Worm (Caenorhabditis elegans): Measurements from ENCODE around the gene sptl-2.

Gene sptl-2

ce11 chrV:8016928-8017327 lies at the start of gene sptl-2:
sptl-2 (plus strand) TSS chrV:8017207.
- no peak for TF ChIP-seq pes-1 (GFP tag; IDR thresholded peaks at IDR 0.05)
- no peak for TF ChIP-seq ets-7 (tag; optimal IDR thresholded peaks at IDR 0.05)
- no peak for TF ChIP-seq ama-1 (optimal IDR thresholded peaks at IDR 0.05)
- no peak for TF ChIP-seq tbx-11 (GFP tag; IDR thresholded peaks at IDR 0.05)
- no peak for TF ChIP-seq hmg-4 (GFP tag; optimal IDR thresholded peaks at IDR 0.05)
- TF ChIP-seq aly-1 (tag; optimal IDR thresholded peaks at IDR 0.05), result no peak
- no peak for TF ChIP-seq B0310.2 (tag; optimal IDR thresholded peaks at IDR 0.05)
- no peak for TF ChIP-seq ceh-36 (tag; optimal IDR thresholded peaks at IDR 0.05)

ce11 chrV:7969107-7969506 lies 47.9 kb upstream of the sptl-2 start, which contains the start of gene che-7:
che-7 (minus strand) TSS chrV:7969207.
- TF ChIP-seq aly-1 (tag; optimal IDR thresholded peaks at IDR 0.05), result no peak
- TF ChIP-seq F13C5.2 (tag; optimal IDR thresholded peaks at IDR 0.05), result no peak
- no peak for TF ChIP-seq ets-7 (tag; optimal IDR thresholded peaks at IDR 0.05)
- no peak for TF ChIP-seq sea-1 (GFP tag; conservative IDR thresholded peaks at IDR 0.05)
- no peak for TF ChIP-seq tra-4 (tag; optimal IDR thresholded peaks at IDR 0.05)
- TF ChIP-seq tbx-37 (GFP tag; conservative IDR thresholded peaks at IDR 0.05), result no peak
- no peak for TF ChIP-seq hmbx-1 (tag; optimal IDR thresholded peaks at IDR 0.05)
- no peak for TF ChIP-seq hmg-4 (GFP tag; optimal IDR thresholded peaks at IDR 0.05)
- TF ChIP-seq hnd-1 (tag; optimal IDR thresholded peaks at IDR 0.05), result no peak

ce11 chrV:7970519-7970918 lies 46.5 kb upstream of the sptl-2 start:
- no peak for TF ChIP-seq ceh-13 (GFP tag; optimal IDR thresholded peaks at IDR 0.05)
- TF ChIP-seq F13C5.2 (tag; optimal IDR thresholded peaks at IDR 0.05), result no peak
- TF ChIP-seq hmg-4 (GFP tag; optimal IDR thresholded peaks at IDR 0.05), result no peak
- no peak for TF ChIP-seq tbx-37 (GFP tag; conservative IDR thresholded peaks at IDR 0.05)
- TF ChIP-seq aly-1 (tag; optimal IDR thresholded peaks at IDR 0.05), result no peak
- TF ChIP-seq tra-4 (tag; optimal IDR thresholded peaks at IDR 0.05), result no peak
- no peak for TF ChIP-seq ama-1 (optimal IDR thresholded peaks at IDR 0.05)
- no peak for TF ChIP-seq ceh-36 (tag; optimal IDR thresholded peaks at IDR 0.05)
- no peak for TF ChIP-seq tbx-11 (GFP tag; IDR thresholded peaks at IDR 0.05)
- TF ChIP-seq sea-1 (GFP tag; conservative IDR thresholded peaks at IDR 0.05), result no peak
- TF ChIP-seq hmbx-1 (tag; optimal IDR thresholded peaks at IDR 0.05), result no peak
- TF ChIP-seq hnd-1 (tag; optimal IDR thresholded peaks at IDR 0.05), result no peak
- TF ChIP-seq pes-1 (GFP tag; IDR thresholded peaks at IDR 0.05), result no peak
- no peak for TF ChIP-seq ets-7 (tag; optimal IDR thresholded peaks at IDR 0.05)
- no peak for TF ChIP-seq scrt-1 (GFP tag; IDR thresholded peaks at IDR 0.05)
- no peak for TF ChIP-seq B0310.2 (tag; optimal IDR thresholded peaks at IDR 0.05)
- no peak for TF ChIP-seq flt-1 (GFP tag; IDR thresholded peaks at IDR 0.05)

DNA sequence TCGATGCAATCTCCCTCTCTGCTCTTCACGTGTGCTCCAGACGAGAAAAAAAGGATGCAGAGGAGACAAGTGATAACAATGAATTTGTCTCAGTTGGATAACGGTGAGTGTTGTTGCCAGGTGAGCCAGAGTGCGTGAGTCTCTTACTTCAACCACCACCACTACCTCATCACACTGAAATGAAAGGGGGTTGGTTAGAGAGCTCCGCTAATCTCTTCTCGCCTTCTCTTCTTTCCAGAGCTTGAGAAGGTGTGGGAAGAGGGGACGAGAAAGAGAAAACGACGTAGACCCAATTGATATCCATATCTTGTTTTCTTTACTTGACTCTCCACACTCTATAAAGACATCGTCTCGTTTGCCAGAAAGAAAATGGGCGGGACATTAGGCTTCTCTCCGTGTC lies 45.6 kb upstream of the sptl-2 start:
- TF ChIP-seq hnd-1 (tag; optimal IDR thresholded peaks at IDR 0.05), result no peak
- TF ChIP-seq ama-1 (optimal IDR thresholded peaks at IDR 0.05), result no peak
- TF ChIP-seq F13C5.2 (tag; optimal IDR thresholded peaks at IDR 0.05), result no peak
- TF ChIP-seq hmbx-1 (tag; optimal IDR thresholded peaks at IDR 0.05), result no peak
- no peak for TF ChIP-seq ceh-36 (tag; optimal IDR thresholded peaks at IDR 0.05)
- no peak for TF ChIP-seq sea-1 (GFP tag; conservative IDR thresholded peaks at IDR 0.05)
- TF ChIP-seq ets-7 (tag; optimal IDR thresholded peaks at IDR 0.05), result no peak
- TF ChIP-seq ceh-13 (GFP tag; optimal IDR thresholded peaks at IDR 0.05), result no peak
- no peak for TF ChIP-seq scrt-1 (GFP tag; IDR thresholded peaks at IDR 0.05)
- no peak for TF ChIP-seq hmg-4 (GFP tag; optimal IDR thresholded peaks at IDR 0.05)
- no peak for TF ChIP-seq flt-1 (GFP tag; IDR thresholded peaks at IDR 0.05)

DNA sequence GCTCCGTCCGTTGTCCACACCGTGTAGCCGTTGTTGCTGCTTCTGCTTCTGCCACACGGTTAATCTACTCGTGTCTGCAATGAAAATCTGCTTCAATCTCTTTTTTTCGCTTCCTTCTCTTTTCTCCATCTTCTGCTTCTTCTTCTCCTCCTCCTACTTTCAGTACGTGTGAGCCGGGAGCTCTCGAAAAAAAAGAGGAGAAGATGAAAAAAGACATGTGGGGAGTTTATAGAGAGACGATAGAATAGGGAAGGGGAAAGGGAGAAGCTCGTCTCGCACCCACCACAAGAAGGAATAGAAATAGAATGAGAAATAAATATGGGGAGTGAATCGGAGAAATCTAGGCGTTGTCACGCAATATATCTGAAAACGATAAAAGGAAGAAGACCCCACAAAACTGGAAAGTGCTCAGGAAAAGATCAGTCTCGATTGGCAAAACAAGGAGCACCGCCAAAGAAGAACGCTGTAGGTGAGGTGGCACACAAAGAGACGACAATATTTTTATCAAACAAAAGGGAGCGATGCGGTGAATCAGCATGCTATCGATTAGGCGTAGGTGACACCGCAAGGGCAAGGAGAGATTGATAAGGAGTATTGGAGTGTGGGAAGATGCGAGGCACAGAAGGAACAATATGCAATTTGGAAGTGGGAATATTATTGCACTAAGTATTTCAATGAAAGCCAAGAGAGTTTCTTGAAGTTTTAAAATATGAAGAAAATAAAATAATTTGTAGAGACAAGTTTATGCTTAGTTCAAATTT lies 39.1 kb upstream of the sptl-2 start, which contains the start of gene let-413:
Gene let-413 (minus strand): TSS at position 76 of the 761 bp plus-strand sequence.
- TF ChIP-seq aly-1 (tag; optimal IDR thresholded peaks at IDR 0.05), result peak; percentile 21
- TF ChIP-seq ceh-13 (GFP tag; optimal IDR thresholded peaks at IDR 0.05), result no peak
- no peak for TF ChIP-seq tra-4 (tag; optimal IDR thresholded peaks at IDR 0.05)
- no peak for TF ChIP-seq tbx-37 (GFP tag; conservative IDR thresholded peaks at IDR 0.05)
- TF ChIP-seq B0310.2 (tag; optimal IDR thresholded peaks at IDR 0.05), result no peak

DNA sequence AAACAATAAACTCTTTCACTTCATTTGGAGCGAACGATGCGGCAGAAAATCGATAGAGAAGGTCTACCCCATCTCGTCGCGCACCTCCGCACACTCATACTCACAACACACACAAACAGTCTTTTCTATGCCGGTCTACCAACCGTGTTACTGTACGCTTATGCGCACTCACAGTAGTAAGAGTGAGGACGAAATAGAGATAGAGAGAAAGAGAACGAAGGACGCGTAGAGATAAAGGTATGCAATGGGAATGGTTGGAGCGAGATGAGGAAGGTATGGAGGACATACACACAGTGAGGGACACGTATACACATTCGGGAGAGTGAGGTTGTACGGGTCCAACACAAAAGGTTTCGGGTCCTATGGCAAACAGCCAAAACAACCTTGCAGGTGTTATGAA lies 38.2 kb upstream of the sptl-2 start:
- TF ChIP-seq tbx-37 (GFP tag; conservative IDR thresholded peaks at IDR 0.05) (no peak), F13C5.2 (tag; optimal IDR thresholded peaks at IDR 0.05) (peak; percentile 38), ets-7 (tag; optimal IDR thresholded peaks at IDR 0.05) (no peak), sea-1 (GFP tag; conservative IDR thresholded peaks at IDR 0.05) (peak; percentile 40; the same call in 1 of the 2 replicates), tra-4 (tag; optimal IDR thresholded peaks at IDR 0.05) (no peak), tbx-11 (GFP tag; IDR thresholded peaks at IDR 0.05) (no peak), hmg-4 (GFP tag; optimal IDR thresholded peaks at IDR 0.05) (peak; percentile 87), ceh-36 (tag; optimal IDR thresholded peaks at IDR 0.05) (peak; percentile 17), B0310.2 (tag; optimal IDR thresholded peaks at IDR 0.05) (peak; percentile 74), scrt-1 (GFP tag; IDR thresholded peaks at IDR 0.05) (no peak), hmbx-1 (tag; optimal IDR thresholded peaks at IDR 0.05) (no peak), aly-1 (tag; optimal IDR thresholded peaks at IDR 0.05) (no peak)

DNA sequence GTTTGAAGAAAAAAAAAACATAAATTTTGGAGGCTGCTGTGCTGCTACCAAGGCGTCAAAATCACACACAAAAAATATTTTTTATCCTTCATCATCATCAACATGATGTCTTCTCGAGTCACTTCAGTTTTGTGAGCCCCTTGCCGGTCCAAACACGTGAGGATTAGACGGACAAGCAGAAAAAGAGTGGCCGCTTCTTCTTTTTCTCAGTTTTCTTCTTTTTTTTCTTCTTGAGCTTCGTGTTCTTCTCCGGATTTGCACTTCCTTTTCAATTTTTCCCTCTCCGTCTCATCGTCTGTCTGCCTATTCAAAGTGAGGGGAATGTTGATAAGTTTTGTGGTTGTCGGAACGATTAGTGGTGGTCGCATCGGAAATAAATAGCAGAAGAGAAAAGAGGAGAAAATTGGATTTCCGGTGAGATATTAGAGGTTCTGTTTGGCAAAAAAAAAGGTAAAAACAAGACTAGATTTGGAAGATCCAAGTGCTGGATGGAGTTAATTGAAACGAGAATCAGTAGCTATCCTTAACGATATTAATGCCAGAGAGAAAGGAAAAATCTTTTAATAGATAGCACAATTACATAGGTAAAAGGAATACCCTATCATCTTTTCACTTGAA lies 36.5 kb upstream of the sptl-2 start:
- TF ChIP-seq scrt-1 (GFP tag; IDR thresholded peaks at IDR 0.05), result no peak
- TF ChIP-seq flt-1 (GFP tag; IDR thresholded peaks at IDR 0.05), result no peak
- TF ChIP-seq ceh-13 (GFP tag; optimal IDR thresholded peaks at IDR 0.05), result no peak
- no peak for TF ChIP-seq tbx-11 (GFP tag; IDR thresholded peaks at IDR 0.05)
- no peak for TF ChIP-seq B0310.2 (tag; optimal IDR thresholded peaks at IDR 0.05)
- no peak for TF ChIP-seq aly-1 (tag; optimal IDR thresholded peaks at IDR 0.05)
- TF ChIP-seq sea-1 (GFP tag; conservative IDR thresholded peaks at IDR 0.05), result no peak
- TF ChIP-seq pes-1 (GFP tag; IDR thresholded peaks at IDR 0.05), result no peak
- TF ChIP-seq F13C5.2 (tag; optimal IDR thresholded peaks at IDR 0.05), result no peak
- TF ChIP-seq hnd-1 (tag; optimal IDR thresholded peaks at IDR 0.05), result no peak
- no peak for TF ChIP-seq ceh-36 (tag; optimal IDR thresholded peaks at IDR 0.05)
- no peak for TF ChIP-seq ets-7 (tag; optimal IDR thresholded peaks at IDR 0.05)
- no peak for TF ChIP-seq hmg-4 (GFP tag; optimal IDR thresholded peaks at IDR 0.05)
- TF ChIP-seq hmbx-1 (tag; optimal IDR thresholded peaks at IDR 0.05), result no peak
- no peak for TF ChIP-seq tra-4 (tag; optimal IDR thresholded peaks at IDR 0.05)
- TF ChIP-seq ama-1 (optimal IDR thresholded peaks at IDR 0.05), result no peak
- TF ChIP-seq tbx-37 (GFP tag; conservative IDR thresholded peaks at IDR 0.05), result no peak

Measured in whole organism, early embryonic.